Fruit fly (Drosophila melanogaster) whole organism, embryonic: ENCODE measurements around the gene alpha-Est9.

Experiments
- CG10979 ChIP-seq: fragments of 200-800 bp; sonication (Bioruptor generic); optimal IDR thresholded peaks from 2 replicates; lab custom pipeline; 2018; ENCODE audit warnings: missing biosample characterization, mild to moderate bottlenecking, missing genetic modification characterization, moderate library complexity
- CG12942 ChIP-seq: fragments of 200-800 bp; sonication (Bioruptor generic); optimal IDR thresholded peaks from 3 replicates; lab custom pipeline; 2016; ENCODE audit warnings: missing biosample characterization, missing genetic modification characterization
- CG33557 ChIP-seq: fragments of 200-800 bp; sonication (Bioruptor generic); optimal IDR thresholded peaks from 2 replicates; lab custom pipeline; 2019; ENCODE audit warnings: missing biosample characterization, mild to moderate bottlenecking, missing genetic modification characterization, moderate library complexity
- CG8089 ChIP-seq: fragments of 200-800 bp; sonication (Bioruptor generic); optimal IDR thresholded peaks from 3 replicates; lab custom pipeline; 2016; ENCODE audit warnings: missing biosample characterization, missing genetic modification characterization
- Fer1 ChIP-seq: fragments of 200-800 bp; sonication (Bioruptor generic); optimal IDR thresholded peaks from 2 replicates; lab custom pipeline; 2017; ENCODE audit warnings: missing biosample characterization, mild to moderate bottlenecking, missing genetic modification characterization
- HLHmδ ChIP-seq: fragments of 200-800 bp; sonication (Bioruptor generic); optimal IDR thresholded peaks from 2 replicates; lab custom pipeline; 2018; ENCODE audit warnings: missing biosample characterization, mild to moderate bottlenecking, missing genetic modification characterization, moderate library complexity
- Poxn ChIP-seq: fragments of 200-800 bp; sonication (Bioruptor generic); IDR thresholded peaks from 2 replicates; pipeline ENCODE4 v1.3.6; 2022; ENCODE audit warnings: missing biosample characterization, missing genetic modification characterization
- ase ChIP-seq: fragments of 200-800 bp; sonication (Bioruptor generic); IDR thresholded peaks from 3 replicates; pipeline ENCODE4 v1.3.6; 2022; ENCODE audit warnings: missing biosample characterization, missing genetic modification characterization
- dm ChIP-seq: fragments of 200-800 bp; sonication (Bioruptor generic); optimal IDR thresholded peaks from 3 replicates; lab custom pipeline; 2016; ENCODE audit warnings: missing biosample characterization, missing genetic modification characterization

DNA sequence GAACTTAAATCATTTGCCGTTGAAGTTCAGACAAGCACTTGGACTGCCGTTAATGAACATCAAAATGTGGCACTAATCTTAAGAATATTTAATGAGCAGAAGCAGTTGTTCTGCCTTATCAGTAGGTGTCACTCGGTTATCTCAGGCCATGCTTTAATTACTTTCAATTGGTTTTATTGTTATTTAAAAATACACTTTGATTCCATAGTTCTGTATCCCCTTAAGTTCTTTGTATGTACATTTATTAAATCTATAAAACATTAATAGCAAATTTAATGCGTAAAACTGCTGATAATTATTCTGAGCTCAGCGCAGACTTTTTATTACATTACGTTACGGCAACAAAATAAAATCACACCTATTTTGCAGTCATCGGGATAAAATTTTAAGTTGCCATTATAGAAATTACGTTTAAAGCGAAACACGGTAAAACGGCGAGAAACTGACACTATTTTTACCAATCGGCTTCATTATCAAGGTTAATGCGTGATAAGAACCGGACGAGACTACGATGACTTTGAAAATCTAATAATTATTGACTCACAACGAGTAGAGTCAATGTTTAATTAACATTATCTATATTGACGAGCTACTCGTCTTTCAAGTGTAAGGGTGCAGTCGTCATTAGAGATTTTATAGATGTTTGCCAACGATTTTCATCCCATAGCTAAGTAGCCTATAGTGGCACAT is 17.5 kb upstream of the alpha-Est9 start:
- TF ChIP-seq CG10979 (tag; lab: Kevin White, UChicago) (no peak), CG8089 (GFP tag; lab: Kevin White, UChicago) (no peak), CG33557 (GFP tag; lab: Kevin White, UChicago) (peak; percentile 12), CG12942 (GFP tag; lab: Kevin White, UChicago) (no peak), Poxn (GFP tag; lab: Robert Waterston, UW) (no peak), HLHmδ (no peak), ase (GFP tag; lab: Robert Waterston, UW) (no peak), Fer1 (GFP tag; lab: Kevin White, UChicago) (no peak), dm (no peak)
